Worm (Caenorhabditis elegans): ENCODE data around the gene tbx-36.

DNA sequence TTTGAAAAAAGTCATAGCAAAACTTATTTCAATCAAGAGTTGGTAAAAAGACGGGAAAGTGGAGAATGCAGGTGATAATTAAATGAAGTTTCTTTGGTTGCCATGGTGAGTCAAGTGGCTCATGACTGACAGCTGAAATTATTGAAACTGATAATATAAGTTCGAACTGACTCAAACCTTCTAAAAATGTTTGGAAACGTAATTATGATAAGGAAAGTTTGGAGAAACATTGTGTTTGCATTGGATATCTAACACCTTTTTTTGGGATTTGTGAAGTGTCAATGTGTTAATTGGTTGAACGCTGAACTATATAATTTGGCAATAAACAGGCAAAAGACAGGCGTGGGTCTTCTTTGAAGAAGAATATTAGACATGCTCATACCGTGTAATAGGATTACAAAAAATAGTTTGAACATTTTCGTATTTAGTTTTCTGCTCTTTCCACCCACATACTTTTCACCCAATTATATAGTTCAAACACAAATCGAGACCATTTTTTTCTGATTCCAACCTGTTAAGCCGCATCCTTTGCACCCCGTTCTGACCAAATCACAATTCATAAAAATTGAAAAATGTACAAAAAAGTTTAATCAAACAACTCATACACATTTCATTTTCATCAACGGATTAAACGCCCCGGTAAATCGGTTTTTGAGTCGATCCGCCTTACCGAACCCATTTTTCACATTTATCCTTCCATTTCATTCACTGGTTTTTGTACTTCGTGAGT is 24.9 kb upstream of the tbx-36 start, which contains the start of the genes srlf-33 and srlf-32:
- no peak for TF ChIP-seq unc-130 (GFP tag; optimal IDR thresholded peaks at IDR 0.05)
- TF ChIP-seq lin-15B (tag; optimal IDR thresholded peaks at IDR 0.05) = no peak
- TF ChIP-seq ztf-11 (tag; optimal IDR thresholded peaks at IDR 0.05) = no peak
- no peak for TF ChIP-seq ceh-28 (tag; optimal IDR thresholded peaks at IDR 0.05)
- no peak for TF ChIP-seq spr-1 (tag; optimal IDR thresholded peaks at IDR 0.05)
- no peak for TF ChIP-seq ceh-44 (GFP tag; IDR thresholded peaks at IDR 0.05)
- no peak for TF ChIP-seq lin-38 (GFP tag; IDR thresholded peaks at IDR 0.05)
- TF ChIP-seq pha-4 (GFP tag; IDR thresholded peaks at IDR 0.05) = no peak
- no peak for TF ChIP-seq pha-4 (tag; optimal IDR thresholded peaks at IDR 0.05)
- TF ChIP-seq duxl-1 (tag; optimal IDR thresholded peaks at IDR 0.05; ENCODE audit: poor library complexity) = no peak
- TF ChIP-seq nhr-10 (tag; optimal IDR thresholded peaks at IDR 0.05) = no peak
- TF ChIP-seq unc-39 (tag; optimal IDR thresholded peaks at IDR 0.05) = no peak
- no peak for TF ChIP-seq ceh-82 (tag; optimal IDR thresholded peaks at IDR 0.05)
- TF ChIP-seq unc-62 (GFP tag; optimal IDR thresholded peaks at IDR 0.05 in 1 of 2) = no peak
- TF ChIP-seq unc-62 (tag; optimal IDR thresholded peaks at IDR 0.05) = no peak

All from whole organism, L4 larva.